Worm (Caenorhabditis elegans) whole organism, L3 larva: ENCODE results near the gene clec-157.

Experiments used
- R02D3.7 ChIP-seq: fragments of 150-350 bp; optimal IDR thresholded peaks from 2 replicates; lab custom pipeline; 2014; ENCODE audit warnings: missing biosample characterization, missing genetic modification characterization
- egl-27 ChIP-seq: sonication (generic microtip); optimal IDR thresholded peaks from 4 replicates; lab custom pipeline; 2017; ENCODE audit warnings: missing biosample characterization, missing genetic modification reagents, missing genetic modification characterization
- egl-5 ChIP-seq: fragments of 150-350 bp; optimal IDR thresholded peaks from 2 replicates; lab custom pipeline; 2017; ENCODE audit warnings: missing biosample characterization, missing genetic modification reagents, missing genetic modification characterization, inconsistent platforms
- elt-3 ChIP-seq, 3 experiments: fragments of 150-350 bp in 1 of 3; sonication (generic microtip) in 2 of 3; optimal IDR thresholded peaks; 2 replicates in 2 of 3; 4 replicates in 1 of 3; lab custom pipeline; 2014 to 2017; ENCODE audit warnings: missing biosample characterization in 3 of 3, missing genetic modification characterization in 3 of 3
- hmg-11 ChIP-seq: sonication (generic microtip); optimal IDR thresholded peaks from 2 replicates; lab custom pipeline; 2016; ENCODE audit warnings: missing genetic modification characterization, missing compliant biosample characterization
- lin-39 ChIP-seq: fragments of 150-350 bp; optimal IDR thresholded peaks from 2 replicates; lab custom pipeline; 2018; ENCODE audit warnings: missing biosample characterization, missing genetic modification reagents, missing genetic modification characterization
- mdl-1 ChIP-seq: fragments of 150-350 bp; optimal IDR thresholded peaks from 2 replicates; lab custom pipeline; 2014; ENCODE audit warnings: missing biosample characterization, missing genetic modification characterization
- nhr-28 ChIP-seq: fragments of 150-350 bp; optimal IDR thresholded peaks from 2 replicates; lab custom pipeline; 2014; ENCODE audit warnings: missing biosample characterization, missing genetic modification characterization
- skn-1 ChIP-seq: fragments of 150-350 bp; optimal IDR thresholded peaks from 2 replicates; lab custom pipeline; 2014; ENCODE audit warnings: missing biosample characterization, missing genetic modification characterization
- unc-39 ChIP-seq: sonication (generic microtip); optimal IDR thresholded peaks from 4 replicates; lab custom pipeline; 2017; ENCODE audit warnings: missing biosample characterization, missing genetic modification characterization
- zag-1 ChIP-seq: fragments of 150-350 bp; optimal IDR thresholded peaks from 2 replicates; lab custom pipeline; 2014; ENCODE audit warnings: missing biosample characterization, missing genetic modification characterization
- ztf-11 ChIP-seq: fragments of 150-350 bp; optimal IDR thresholded peaks from 2 replicates; lab custom pipeline; 2014; ENCODE audit warnings: missing biosample characterization, missing genetic modification characterization
- ztf-4 ChIP-seq: fragments of 150-350 bp; optimal IDR thresholded peaks from 2 replicates; lab custom pipeline; 2014; ENCODE audit warnings: missing biosample characterization, missing genetic modification characterization

DNA sequence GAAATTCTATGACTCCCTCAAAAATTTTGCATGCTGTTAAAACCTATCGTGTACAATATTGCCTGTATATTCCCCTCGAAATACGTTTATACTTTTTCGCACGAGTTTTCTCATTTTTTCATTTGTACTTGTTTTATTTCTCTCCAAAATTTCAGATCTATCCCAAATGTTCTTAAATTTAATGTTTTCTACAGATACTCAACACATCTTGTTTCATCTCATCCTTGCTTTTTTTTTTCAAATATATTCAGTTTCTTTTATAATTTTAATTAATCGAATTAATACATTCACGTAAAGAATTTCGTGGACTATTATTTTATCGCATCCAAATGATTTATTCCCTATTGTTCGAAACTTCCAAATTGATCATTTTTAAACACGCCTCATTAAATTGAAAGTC, 10.7 kb upstream of the clec-157 start, which contains the start of gene C35D10.8:
- no peak for TF ChIP-seq mdl-1 (tag; lab: Kevin White, UChicago)
- no peak for TF ChIP-seq R02D3.7 (tag; lab: Kevin White, UChicago)
- TF ChIP-seq elt-3 (tag; optimal IDR thresholded peaks at IDR 0.05; lab: Kevin White, UChicago), result no peak
- TF ChIP-seq zag-1, result no peak
- TF ChIP-seq egl-5 (tag; lab: Kevin White, UChicago), result no peak
- no peak for TF ChIP-seq skn-1 (tag; lab: Kevin White, UChicago)
- TF ChIP-seq egl-27 (tag; lab: Kevin White, UChicago), result no peak
- TF ChIP-seq nhr-28 (tag; lab: Kevin White, UChicago), result no peak
- TF ChIP-seq hmg-11 (tag; lab: Kevin White, UChicago), result no peak
- TF ChIP-seq ztf-11 (tag; lab: Kevin White, UChicago), result no peak
- TF ChIP-seq unc-39 (tag; lab: Kevin White, UChicago), result no peak
- TF ChIP-seq lin-39 (tag; lab: Kevin White, UChicago), result no peak
- no peak for TF ChIP-seq ztf-4
